Worm (Caenorhabditis elegans): ENCODE data around the gene R02C2.7.

Gene R02C2.7

DNA sequence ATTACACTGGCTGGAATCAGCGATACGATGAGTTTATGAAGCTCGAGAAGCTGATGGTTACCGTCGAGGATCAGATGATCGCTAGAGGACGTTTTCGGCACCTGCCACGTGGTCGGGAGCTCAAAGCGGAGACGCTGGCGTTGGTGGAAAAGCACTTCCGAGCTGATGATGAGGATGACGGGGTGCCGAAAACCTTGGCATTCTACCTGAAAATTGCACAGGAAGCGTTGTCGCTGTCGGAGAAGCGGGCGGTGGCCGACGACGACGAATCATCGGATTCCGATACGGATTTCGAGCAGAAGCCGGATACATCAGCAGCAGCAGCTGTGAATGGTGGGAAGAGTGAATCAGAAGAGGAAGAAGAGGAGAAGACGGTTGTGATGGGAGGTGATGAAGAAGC lies 47.7 kb downstream of the R02C2.7 start:
- TF ChIP-seq pqm-1 (tag; optimal IDR thresholded peaks at IDR 0.05): no peak
- TF ChIP-seq elt-4 (tag; optimal IDR thresholded peaks at IDR 0.05): peak; percentile 77
